Worm (Caenorhabditis elegans) whole organism, early embryonic: ENCODE results near the gene F56D6.8.

ENCODE experiments used
- B0310.2 ChIP-seq: sonication (generic microtip); optimal IDR thresholded peaks from 2 replicates; lab custom pipeline; 2016; ENCODE audit warnings: mild to moderate bottlenecking, missing genetic modification characterization, missing compliant biosample characterization
- ama-1 ChIP-seq: fragments of 150-350 bp; optimal IDR thresholded peaks from 2 replicates; lab custom pipeline; 2014
- ceh-13 ChIP-seq: fragments of 200-800 bp; sonication (Bioruptor generic); optimal IDR thresholded peaks from 2 replicates; lab custom pipeline; 2018; ENCODE audit warnings: mild to moderate bottlenecking, missing genetic modification characterization, missing compliant biosample characterization
- flt-1 ChIP-seq: fragments of 200-800 bp; sonication (Bioruptor generic); IDR thresholded peaks from 2 replicates; pipeline ENCODE4 v1.3.6; 2022; ENCODE audit warnings: missing genetic modification characterization, missing compliant biosample characterization
- hmbx-1 ChIP-seq: sonication (generic microtip); optimal IDR thresholded peaks from 2 replicates; lab custom pipeline; 2016; ENCODE audit warnings: mild to moderate bottlenecking, missing genetic modification characterization, missing compliant biosample characterization
- hmg-4 ChIP-seq: fragments of 200-800 bp; sonication (Bioruptor generic); optimal IDR thresholded peaks from 2 replicates; lab custom pipeline; 2018; ENCODE audit warnings: mild to moderate bottlenecking, missing genetic modification characterization, missing compliant biosample characterization
- pes-1 ChIP-seq: fragments of 200-800 bp; sonication (Bioruptor generic); IDR thresholded peaks from 2 replicates; pipeline ENCODE4 v1.3.6; 2022; ENCODE audit warnings: missing genetic modification reagents, missing genetic modification characterization, missing compliant biosample characterization
- scrt-1 ChIP-seq: fragments of 200-800 bp; sonication (Bioruptor generic); IDR thresholded peaks from 2 replicates; pipeline ENCODE4 v1.3.6; 2022; ENCODE audit warnings: missing genetic modification characterization, missing compliant biosample characterization
- sea-1 ChIP-seq: fragments of 200-800 bp; sonication (Bioruptor generic); conservative IDR thresholded peaks from 2 replicates; pipeline ENCODE4 v1.3.6; 2022; ENCODE audit warnings: missing genetic modification characterization, missing compliant biosample characterization
- tbx-37 ChIP-seq: fragments of 200-800 bp; sonication (Bioruptor generic); conservative IDR thresholded peaks from 2 replicates; pipeline ENCODE4 v1.3.6; 2022; ENCODE audit warnings: missing genetic modification reagents, missing genetic modification characterization, missing compliant biosample characterization
- tra-4 ChIP-seq: sonication (generic microtip); optimal IDR thresholded peaks from 2 replicates; lab custom pipeline; 2017; ENCODE audit warnings: missing genetic modification characterization, missing compliant biosample characterization

- TF ChIP-seq ceh-13 (no peak), tra-4 (tag; lab: Kevin White, UChicago) (no peak), sea-1 (GFP tag; lab: Robert Waterston, UW) (no peak), flt-1 (no peak), hmg-4 (GFP tag; lab: Kevin White, UChicago) (no peak), ama-1 (lab: Kevin White, UChicago) (no peak), scrt-1 (GFP tag; lab: Robert Waterston, UW) (no peak), hmbx-1 (tag; lab: Kevin White, UChicago) (no peak), B0310.2 (tag; lab: Kevin White, UChicago) (no peak), pes-1 (GFP tag; lab: Robert Waterston, UW) (no peak), tbx-37 (no peak)
Observed at ce11 chrIV:3857999-3858552, 36.2 kb downstream of the F56D6.8 start.
